Fruit fly (Drosophila melanogaster) whole organism, embryonic: Measurements from ENCODE around the gene CG8051.

Experiments used
- Abd-B ChIP-seq: fragments of 200-800 bp; sonication (Bioruptor generic); optimal IDR thresholded peaks from 2 replicates; lab custom pipeline; 2018; ENCODE audit warnings: missing biosample characterization, mild to moderate bottlenecking, missing genetic modification characterization, moderate library complexity
- Awh ChIP-seq: fragments of 200-800 bp; sonication (Bioruptor generic); IDR thresholded peaks from 2 replicates; pipeline ENCODE4, ENCODE4 v1.3.6; 2022; ENCODE audit warnings: missing biosample characterization, missing genetic modification characterization
- CG10267 ChIP-seq: fragments of 200-800 bp; sonication (Bioruptor generic); optimal IDR thresholded peaks from 2 replicates; lab custom pipeline; 2018; ENCODE audit warnings: missing biosample characterization, mild to moderate bottlenecking, missing genetic modification characterization, moderate library complexity
- CG11723 ChIP-seq: fragments of 200-800 bp; sonication (Bioruptor generic); optimal IDR thresholded peaks from 2 replicates; lab custom pipeline; 2017; ENCODE audit warnings: missing biosample characterization, mild to moderate bottlenecking, missing genetic modification characterization
- CG14710 ChIP-seq: fragments of 200-800 bp; sonication (Bioruptor generic); optimal IDR thresholded peaks from 3 replicates; lab custom pipeline; 2019; ENCODE audit warnings: missing biosample characterization, mild to moderate bottlenecking, missing genetic modification characterization, moderate library complexity
- CG15011 ChIP-seq: fragments of 200-800 bp; sonication (Bioruptor generic); optimal IDR thresholded peaks from 3 replicates; lab custom pipeline; 2018; ENCODE audit warnings: missing biosample characterization, mild to moderate bottlenecking, missing genetic modification characterization
- CG17186 ChIP-seq: fragments of 200-800 bp; sonication (Bioruptor generic); optimal IDR thresholded peaks from 3 replicates; lab custom pipeline; 2017; ENCODE audit warnings: missing biosample characterization, missing genetic modification reagents, missing genetic modification characterization
- CG17612 ChIP-seq: fragments of 200-800 bp; sonication (Bioruptor generic); IDR thresholded peaks from 2 replicates; pipeline ENCODE4 v1.3.6; 2022; ENCODE audit warnings: missing biosample characterization, missing genetic modification characterization
- CG17912 ChIP-seq: fragments of 200-800 bp; sonication (Bioruptor generic); optimal IDR thresholded peaks from 2 replicates; lab custom pipeline; 2018; ENCODE audit warnings: missing biosample characterization, mild to moderate bottlenecking, missing genetic modification characterization
- CG18262 ChIP-seq: fragments of 200-800 bp; optimal IDR thresholded peaks from 3 replicates; lab custom pipeline; 2019; ENCODE audit warnings: missing biosample characterization, mild to moderate bottlenecking, missing genetic modification characterization, moderate library complexity
- CG2116 ChIP-seq: fragments of 200-800 bp; sonication (Bioruptor generic); optimal IDR thresholded peaks from 3 replicates; lab custom pipeline; 2018; ENCODE audit warnings: missing biosample characterization, mild to moderate bottlenecking, missing genetic modification characterization
- CG2202 ChIP-seq: fragments of 200-800 bp; sonication (Bioruptor generic); optimal IDR thresholded peaks from 2 replicates; lab custom pipeline; 2018; ENCODE audit warnings: missing biosample characterization, mild to moderate bottlenecking, missing genetic modification characterization
- CG30431 ChIP-seq: fragments of 200-800 bp; sonication (Bioruptor generic); optimal IDR thresholded peaks from 2 replicates; lab custom pipeline; 2017; ENCODE audit warnings: missing biosample characterization, missing genetic modification characterization
- CG4282 ChIP-seq: fragments of 200-800 bp; sonication (Bioruptor generic); optimal IDR thresholded peaks from 2 replicates; lab custom pipeline; 2016; ENCODE audit warnings: missing biosample characterization, missing genetic modification characterization
- CG6175 ChIP-seq: fragments of 200-800 bp; sonication (Bioruptor generic); IDR thresholded peaks from 3 replicates; pipeline ENCODE4 v1.3.6; 2022; ENCODE audit warnings: missing biosample characterization, missing genetic modification characterization
- CG6813 ChIP-seq: fragments of 200-800 bp; sonication (Bioruptor generic); optimal IDR thresholded peaks from 2 replicates; lab custom pipeline; 2017; ENCODE audit warnings: missing biosample characterization, missing genetic modification characterization, mild to moderate bottlenecking, moderate library complexity, missing genetic modification reagents
- CG7357 ChIP-seq: fragments of 200-800 bp; sonication (Bioruptor generic); IDR thresholded peaks from 3 replicates; pipeline ENCODE4 v1.3.6; 2022; ENCODE audit warnings: missing biosample characterization, missing genetic modification characterization
- CG7556 ChIP-seq: fragments of 200-800 bp; sonication (Bioruptor generic); optimal IDR thresholded peaks from 2 replicates; lab custom pipeline; 2017; ENCODE audit warnings: missing biosample characterization, mild to moderate bottlenecking, missing genetic modification characterization
- CG7786 ChIP-seq: fragments of 200-800 bp; sonication (Bioruptor generic); optimal IDR thresholded peaks from 2 replicates; lab custom pipeline; 2016; ENCODE audit warnings: missing biosample characterization, missing genetic modification characterization
- CG8359 ChIP-seq: fragments of 200-800 bp; sonication (Bioruptor generic); optimal IDR thresholded peaks from 2 replicates; lab custom pipeline; 2017; ENCODE audit warnings: missing biosample characterization, mild to moderate bottlenecking, missing genetic modification characterization, borderline replicate concordance
- CG9797 ChIP-seq: fragments of 200-800 bp; sonication (Bioruptor generic); optimal IDR thresholded peaks from 3 replicates; lab custom pipeline; 2018; ENCODE audit warnings: missing biosample characterization, mild to moderate bottlenecking, missing genetic modification characterization
- CG9817 ChIP-seq: fragments of 200-800 bp; sonication (Bioruptor generic); optimal IDR thresholded peaks from 2 replicates; lab custom pipeline; 2018; ENCODE audit warnings: missing biosample characterization, mild to moderate bottlenecking, missing genetic modification characterization, moderate library complexity
- Chrac-16 ChIP-seq: fragments of 200-800 bp; sonication (Bioruptor generic); optimal IDR thresholded peaks from 3 replicates; lab custom pipeline; 2016; ENCODE audit warnings: missing biosample characterization, missing genetic modification characterization
- Dad ChIP-seq: fragments of 200-800 bp; sonication (Bioruptor generic); optimal IDR thresholded peaks from 3 replicates; lab custom pipeline; 2016; ENCODE audit warnings: missing biosample characterization, missing genetic modification characterization
- HLH3B ChIP-seq: fragments of 200-800 bp; sonication (Bioruptor generic); IDR thresholded peaks from 2 replicates; pipeline ENCODE4 v1.3.6; 2022; ENCODE audit warnings: missing biosample characterization, missing genetic modification characterization
- Hr3 ChIP-seq: fragments of 200-800 bp; sonication (Bioruptor generic); optimal IDR thresholded peaks from 3 replicates; lab custom pipeline; 2016; ENCODE audit warnings: missing biosample characterization, missing genetic modification characterization
- Meics ChIP-seq: fragments of 200-800 bp; sonication (Bioruptor generic); optimal IDR thresholded peaks from 2 replicates; lab custom pipeline; 2017; ENCODE audit warnings: missing biosample characterization, mild to moderate bottlenecking, missing genetic modification characterization
- Mes4 ChIP-seq: fragments of 200-800 bp; sonication (Bioruptor generic); optimal IDR thresholded peaks from 2 replicates; lab custom pipeline; 2016; ENCODE audit warnings: missing biosample characterization, missing genetic modification characterization
- NFAT ChIP-seq: fragments of 200-800 bp; sonication (Bioruptor generic); IDR thresholded peaks from 2 replicates; pipeline ENCODE4 v1.3.6; 2022; ENCODE audit warnings: missing biosample characterization, missing genetic modification characterization
- Six4 ChIP-seq: fragments of 200-800 bp; sonication (Bioruptor generic); optimal IDR thresholded peaks from 2 replicates; lab custom pipeline; 2016; ENCODE audit warnings: missing biosample characterization, missing genetic modification characterization
- Spps ChIP-seq: fragments of 200-800 bp; sonication (Bioruptor generic); optimal IDR thresholded peaks from 2 replicates; lab custom pipeline; 2018; ENCODE audit warnings: missing biosample characterization, mild to moderate bottlenecking, missing genetic modification characterization
- Stat92E ChIP-seq, 3 experiments: fragments of >200 bp in 2 of 3; fragments of 200-800 bp in 1 of 3; sonication (Bioruptor generic) in 1 of 3; optimal IDR thresholded peaks; 2 replicates each; lab custom pipeline; 2017 to 2019; ENCODE audit warnings: missing biosample characterization in 3 of 3, missing genetic modification characterization in 3 of 3, mild to moderate bottlenecking in 1 of 3, moderate library complexity in 1 of 3
- aop ChIP-seq: fragments of 200-800 bp; sonication (Bioruptor generic); IDR thresholded peaks from 2 replicates; pipeline ENCODE4 v1.3.6; 2022; ENCODE audit warnings: missing biosample characterization, missing genetic modification characterization
- croc ChIP-seq: fragments of 200-800 bp; sonication (Bioruptor generic); conservative IDR thresholded peaks from 3 replicates; pipeline ENCODE4 v1.3.6; 2022; ENCODE audit warnings: missing biosample characterization, missing genetic modification characterization
- ems ChIP-seq: fragments of 200-800 bp; sonication (Bioruptor generic); optimal IDR thresholded peaks from 3 replicates; lab custom pipeline; 2016; ENCODE audit warnings: missing biosample characterization, missing genetic modification characterization
- esg ChIP-seq: fragments of 200-800 bp; sonication (Bioruptor generic); conservative IDR thresholded peaks from 2 replicates; pipeline ENCODE4 v1.3.6; 2022; ENCODE audit warnings: missing biosample characterization, missing genetic modification characterization
- eve ChIP-seq, 2 experiments: fragments of >200 bp; optimal IDR thresholded peaks; 2 replicates each; lab custom pipeline; 2017; ENCODE audit warnings: missing biosample characterization in 2 of 2, missing genetic modification characterization in 2 of 2
- exex ChIP-seq: fragments of 200-800 bp; sonication (Bioruptor generic); optimal IDR thresholded peaks from 4 replicates; lab custom pipeline; 2018; ENCODE audit warnings: missing biosample characterization, mild to moderate bottlenecking, missing genetic modification characterization, moderate library complexity
- eyg ChIP-seq: fragments of 200-800 bp; sonication (Bioruptor generic); optimal IDR thresholded peaks from 3 replicates; lab custom pipeline; 2016; ENCODE audit warnings: missing biosample characterization, missing genetic modification characterization
- knrl ChIP-seq: fragments of 200-800 bp; sonication (Bioruptor generic); IDR thresholded peaks from 3 replicates; pipeline ENCODE4 v1.3.6; 2022; ENCODE audit warnings: missing biosample characterization, missing genetic modification characterization; ENCODE audit not compliant: partially characterized antibody
- mam ChIP-seq: fragments of 200-800 bp; sonication (Bioruptor generic); optimal IDR thresholded peaks from 3 replicates; lab custom pipeline; 2016; ENCODE audit warnings: missing biosample characterization, missing genetic modification characterization
- mirr ChIP-seq: fragments of 200-800 bp; sonication (Bioruptor generic); optimal IDR thresholded peaks from 3 replicates; lab custom pipeline; 2018; ENCODE audit warnings: missing biosample characterization, mild to moderate bottlenecking, missing genetic modification characterization
- nerfin-1 ChIP-seq: fragments of 200-800 bp; sonication (Bioruptor generic); optimal IDR thresholded peaks from 3 replicates; lab custom pipeline; 2019; ENCODE audit warnings: missing biosample characterization, mild to moderate bottlenecking, missing genetic modification characterization, moderate library complexity
- nmo ChIP-seq: fragments of 200-800 bp; sonication (Bioruptor generic); optimal IDR thresholded peaks from 2 replicates; lab custom pipeline; 2018; ENCODE audit warnings: missing biosample characterization, mild to moderate bottlenecking, missing genetic modification characterization, moderate library complexity
- org-1 ChIP-seq: fragments of 200-800 bp; sonication (Bioruptor generic); optimal IDR thresholded peaks from 2 replicates; lab custom pipeline; 2017; ENCODE audit warnings: missing biosample characterization, missing genetic modification characterization
- pnt ChIP-seq: fragments of 200-800 bp; sonication (Bioruptor generic); optimal IDR thresholded peaks from 3 replicates; lab custom pipeline; 2016; ENCODE audit warnings: missing biosample characterization, missing genetic modification characterization
- tna ChIP-seq: fragments of 200-800 bp; sonication (Bioruptor generic); IDR thresholded peaks from 2 replicates; pipeline ENCODE4 v1.3.6; 2022; ENCODE audit warnings: missing biosample characterization, missing genetic modification characterization; ENCODE audit not compliant: partially characterized antibody
- unpg ChIP-seq: fragments of 200-800 bp; sonication (Bioruptor generic); optimal IDR thresholded peaks from 3 replicates; lab custom pipeline; 2018; ENCODE audit warnings: missing biosample characterization, mild to moderate bottlenecking, missing genetic modification characterization, moderate library complexity

The CG8051 gene

DNA sequence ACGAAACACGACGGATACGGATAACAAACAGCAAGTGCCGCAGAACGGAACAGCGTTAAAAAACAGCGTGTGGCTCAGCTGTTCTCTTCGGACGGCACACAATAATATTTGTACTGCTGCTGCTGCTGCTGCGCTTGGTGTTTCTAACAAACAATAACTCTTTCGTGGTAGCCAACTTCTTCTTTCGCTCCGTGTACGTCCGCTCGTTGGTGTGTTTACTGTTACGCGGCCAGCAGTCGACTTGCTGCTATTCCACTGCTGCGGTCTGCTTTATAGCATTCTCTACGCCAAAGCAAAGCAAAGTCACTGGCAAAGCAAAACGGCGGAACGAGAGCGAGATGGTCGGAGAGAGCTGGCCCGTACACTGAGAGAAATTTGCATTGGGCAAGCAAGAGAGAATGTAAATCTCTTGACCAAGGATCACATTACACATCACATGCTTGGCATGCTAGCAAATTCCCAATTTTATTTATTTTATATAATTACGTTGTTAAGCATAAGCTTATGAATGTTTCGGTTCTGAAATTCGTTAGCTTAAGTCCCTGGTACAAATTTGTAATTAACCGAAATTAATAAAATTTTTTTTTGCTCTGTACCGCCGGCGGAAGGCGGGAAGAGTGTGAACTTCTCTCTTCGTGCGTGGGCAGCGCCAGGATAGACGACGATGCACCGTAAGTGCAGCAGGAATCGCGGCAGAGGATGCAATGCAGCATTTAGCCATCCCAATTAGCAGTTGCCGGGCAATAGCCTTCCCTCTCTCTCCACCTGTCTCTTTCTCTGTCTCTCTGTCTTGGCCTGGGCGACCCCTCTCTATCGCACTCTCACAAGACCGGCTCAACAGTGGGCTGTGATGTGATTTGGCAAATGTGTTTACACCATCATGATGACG, 14.3 kb upstream of the CG8051 start, which contains the start of gene out (continued):
- peak; percentile 69 for TF ChIP-seq exex (tag; lab: Kevin White, UChicago)
- TF ChIP-seq CG2202 (tag; lab: Kevin White, UChicago), result peak; percentile 87
- peak; percentile 87 for TF ChIP-seq CG6175 (GFP tag; lab: Robert Waterston, UW)
- TF ChIP-seq CG9797 (GFP tag; lab: Kevin White, UChicago), result peak; percentile 41
- TF ChIP-seq CG17612 (GFP tag; lab: Robert Waterston, UW), result peak; percentile 78
- peak; percentile 95 for TF ChIP-seq unpg (GFP tag; lab: Kevin White, UChicago)
- TF ChIP-seq CG4282 (GFP tag; lab: Kevin White, UChicago), result peak; percentile 61
- TF ChIP-seq CG14710, result peak; percentile 94
- peak; percentile 84 for TF ChIP-seq CG7786
- TF ChIP-seq CG30431 (GFP tag; lab: Kevin White, UChicago), result peak; percentile 96
- peak; percentile 92 for TF ChIP-seq Spps (tag; lab: Kevin White, UChicago)
- TF ChIP-seq CG9817 (tag; lab: Kevin White, UChicago), result peak; percentile 91
- peak; percentile 93 for TF ChIP-seq org-1 (GFP tag; lab: Kevin White, UChicago)
- peak; percentile 42 for TF ChIP-seq CG17912 (GFP tag; lab: Kevin White, UChicago)
- peak; percentile 92 for TF ChIP-seq CG6813
- peak; percentile 78 for TF ChIP-seq pnt (GFP tag; lab: Kevin White, UChicago)
- TF ChIP-seq eyg (GFP tag; lab: Kevin White, UChicago), result peak; percentile 68
- peak; percentile 89 for TF ChIP-seq CG15011 (GFP tag; lab: Kevin White, UChicago)
- TF ChIP-seq CG7357, result peak; percentile 90
- peak; percentile 90 for TF ChIP-seq nerfin-1 (tag; lab: Kevin White, UChicago)
- peak; percentile 92 for TF ChIP-seq HLH3B (GFP tag; lab: Robert Waterston, UW)
- peak; percentile 95 for TF ChIP-seq CG18262 (tag; lab: Kevin White, UChicago)
- TF ChIP-seq Hr3 (GFP tag; lab: Kevin White, UChicago), result peak; percentile 94
- TF ChIP-seq nmo (GFP tag; lab: Kevin White, UChicago), result peak; percentile 97
- TF ChIP-seq croc, result peak; percentile 94
- TF ChIP-seq ems (GFP tag; lab: Kevin White, UChicago), result peak; percentile 86
- TF ChIP-seq tna (GFP tag; lab: Robert Waterston, UW), result no peak
- TF ChIP-seq CG17186 (GFP tag; lab: Kevin White, UChicago), result peak; percentile 51
- 0 out of 3 replicates have a peak, but pooled peaks have one; percentile 15 for TF ChIP-seq knrl
- TF ChIP-seq CG11723 (GFP tag; lab: Kevin White, UChicago), result peak; percentile 94
- TF ChIP-seq Abd-B (GFP tag; lab: Kevin White, UChicago), result peak; percentile 91
- TF ChIP-seq CG10267 (tag; lab: Kevin White, UChicago), result peak; percentile 88
- TF ChIP-seq esg (GFP tag; lab: Robert Waterston, UW), result peak; percentile 94
- TF ChIP-seq CG7556 (GFP tag; lab: Kevin White, UChicago), result peak; percentile 95
- TF ChIP-seq Chrac-16 (GFP tag; lab: Kevin White, UChicago), result peak; percentile 94
- peak; percentile 78 for TF ChIP-seq Dad
- TF ChIP-seq Awh (GFP tag; lab: Robert Waterston, UW), result peak; percentile 94
- peak; percentile 84 for TF ChIP-seq mam
- peak; percentile 79 for TF ChIP-seq CG2116 (GFP tag; lab: Kevin White, UChicago)
- peak; percentile 89 for TF ChIP-seq NFAT
- peak; percentile 49 for TF ChIP-seq mirr
- peak; percentile 78 for TF ChIP-seq Mes4 (GFP tag; lab: Kevin White, UChicago)
- peak in 1 of 3 experiments; percentile 69 for TF ChIP-seq Stat92E (GFP tag; optimal IDR thresholded peaks at IDR 0.05; lab: Kevin White, UChicago)
- peak; percentile 95 for TF ChIP-seq Meics (GFP tag; lab: Kevin White, UChicago)
- TF ChIP-seq aop, result no peak
- peak; percentile 67 to 95 for TF ChIP-seq eve (GFP tag; optimal IDR thresholded peaks at IDR 0.05; lab: Kevin White, UChicago)
- peak; percentile 86 for TF ChIP-seq CG8359 (GFP tag; lab: Kevin White, UChicago)
- TF ChIP-seq Six4 (GFP tag; lab: Kevin White, UChicago), result peak; percentile 90
